Worm (Caenorhabditis elegans) whole organism, L2 larva: ENCODE results near the gene ugt-2.

Source experiments
- C34F6.9 ChIP-seq: fragments of 150-350 bp; optimal IDR thresholded peaks from 2 replicates; lab custom pipeline; 2014; ENCODE audit warnings: missing biosample characterization, missing genetic modification characterization
- F13H6.1 ChIP-seq: sonication (generic microtip); optimal IDR thresholded peaks from 2 replicates; lab custom pipeline; 2016; ENCODE audit warnings: missing genetic modification characterization, missing compliant biosample characterization
- R02D3.7 ChIP-seq: fragments of 150-350 bp; optimal IDR thresholded peaks from 2 replicates; lab custom pipeline; 2014; ENCODE audit warnings: missing biosample characterization, missing genetic modification characterization
- Y55F3AM.14 ChIP-seq: fragments of 200-800 bp; sonication (Bioruptor generic); optimal IDR thresholded peaks from 2 replicates; lab custom pipeline; 2018; ENCODE audit warnings: mild to moderate bottlenecking, missing genetic modification characterization, missing compliant biosample characterization
- ZK546.5 ChIP-seq: sonication (generic microtip); optimal IDR thresholded peaks from 2 replicates; lab custom pipeline; 2017; ENCODE audit warnings: missing biosample characterization, missing genetic modification characterization
- alr-1 ChIP-seq: fragments of 150-350 bp; optimal IDR thresholded peaks from 2 replicates; lab custom pipeline; 2014; ENCODE audit warnings: missing biosample characterization, missing genetic modification characterization
- aly-2 ChIP-seq: fragments of 150-350 bp; optimal IDR thresholded peaks from 2 replicates; lab custom pipeline; 2014; ENCODE audit warnings: missing biosample characterization, missing genetic modification characterization
- ama-1 ChIP-seq: fragments of 150-350 bp; optimal IDR thresholded peaks from 2 replicates; lab custom pipeline; 2018; ENCODE audit warnings: inconsistent platforms
- blmp-1 ChIP-seq: sonication (generic microtip); optimal IDR thresholded peaks from 2 replicates; lab custom pipeline; 2017; ENCODE audit warnings: missing genetic modification characterization, mild to moderate bottlenecking, missing compliant biosample characterization, antibody characterized with exemption, moderate library complexity; ENCODE audit not compliant: insufficient read depth
- ceh-16 ChIP-seq: fragments of 150-350 bp; optimal IDR thresholded peaks from 2 replicates; lab custom pipeline; 2014; ENCODE audit warnings: missing biosample characterization, missing genetic modification characterization
- ceh-82 ChIP-seq: fragments of 150-350 bp; optimal IDR thresholded peaks from 2 replicates; lab custom pipeline; 2014; ENCODE audit warnings: missing biosample characterization, missing genetic modification characterization
- crh-2 ChIP-seq: sonication (generic microtip); optimal IDR thresholded peaks from 2 replicates; lab custom pipeline; 2017; ENCODE audit warnings: missing biosample characterization, missing genetic modification characterization
- dmd-4 ChIP-seq: sonication (generic microtip); optimal IDR thresholded peaks from 2 replicates; lab custom pipeline; 2017; ENCODE audit warnings: missing biosample characterization, missing genetic modification characterization
- egl-27 ChIP-seq: sonication (generic microtip); optimal IDR thresholded peaks from 3 replicates; lab custom pipeline; 2017; ENCODE audit warnings: missing biosample characterization, missing genetic modification reagents, missing genetic modification characterization
- elt-1 ChIP-seq: fragments of 150-350 bp; optimal IDR thresholded peaks from 2 replicates; lab custom pipeline; 2014; ENCODE audit warnings: missing biosample characterization, missing genetic modification characterization
- elt-3 ChIP-seq: sonication (generic microtip); optimal IDR thresholded peaks from 2 replicates; lab custom pipeline; 2017; ENCODE audit warnings: missing biosample characterization, missing genetic modification characterization
- fos-1 ChIP-seq: fragments of 150-350 bp; optimal IDR thresholded peaks from 2 replicates; lab custom pipeline; 2014; ENCODE audit warnings: missing biosample characterization, missing genetic modification characterization
- gmeb-1 ChIP-seq: fragments of 150-350 bp; optimal IDR thresholded peaks from 2 replicates; lab custom pipeline; 2014; ENCODE audit warnings: missing biosample characterization, missing genetic modification characterization
- lin-11 ChIP-seq: fragments of 150-350 bp; sonication (generic microtip); optimal IDR thresholded peaks from 2 replicates; lab custom pipeline; 2014; ENCODE audit warnings: missing biosample characterization, missing genetic modification characterization, inconsistent platforms, mixed read lengths
- lin-13 ChIP-seq: fragments of 150-350 bp; optimal IDR thresholded peaks from 2 replicates; lab custom pipeline; 2014; ENCODE audit warnings: missing biosample characterization, missing genetic modification reagents, missing genetic modification characterization
- lin-39 ChIP-seq: fragments of 150-350 bp; optimal IDR thresholded peaks from 2 replicates; lab custom pipeline; 2014; ENCODE audit warnings: missing biosample characterization, missing genetic modification reagents, missing genetic modification characterization
- lsy-2 ChIP-seq, 2 experiments: fragments of 150-350 bp in 1 of 2; sonication (generic microtip) in 1 of 2; optimal IDR thresholded peaks; 2 replicates each; lab custom pipeline; 2014 to 2017; ENCODE audit warnings: missing biosample characterization in 2 of 2, missing genetic modification characterization in 2 of 2
- mab-5 ChIP-seq: fragments of 150-350 bp; optimal IDR thresholded peaks from 2 replicates; lab custom pipeline; 2014; ENCODE audit warnings: missing biosample characterization, missing genetic modification characterization
- mbf-1 ChIP-seq: sonication (generic microtip); optimal IDR thresholded peaks from 2 replicates; lab custom pipeline; 2017; ENCODE audit warnings: missing biosample characterization, missing genetic modification characterization
- mdl-1 ChIP-seq, 2 experiments: fragments of 150-350 bp in 1 of 2; sonication (generic microtip) in 1 of 2; optimal IDR thresholded peaks; 2 replicates each; lab custom pipeline; 2017; ENCODE audit warnings: missing biosample characterization in 2 of 2, missing genetic modification characterization in 2 of 2
- nhr-10 ChIP-seq: sonication (generic microtip); optimal IDR thresholded peaks from 2 replicates; lab custom pipeline; 2017; ENCODE audit warnings: missing biosample characterization, missing genetic modification characterization
- nhr-11 ChIP-seq: fragments of 150-350 bp; optimal IDR thresholded peaks from 2 replicates; lab custom pipeline; 2014; ENCODE audit warnings: missing biosample characterization, missing genetic modification characterization
- nhr-12 ChIP-seq: fragments of 150-350 bp; optimal IDR thresholded peaks from 2 replicates; lab custom pipeline; 2014; ENCODE audit warnings: missing biosample characterization, missing genetic modification characterization
- nhr-129 ChIP-seq: fragments of 150-350 bp; optimal IDR thresholded peaks from 2 replicates; lab custom pipeline; 2014; ENCODE audit warnings: missing biosample characterization, missing genetic modification characterization
- nhr-21 ChIP-seq: fragments of 150-350 bp; optimal IDR thresholded peaks from 2 replicates; lab custom pipeline; 2014; ENCODE audit warnings: missing biosample characterization, missing genetic modification characterization
- nhr-23 ChIP-seq: fragments of 150-350 bp; optimal IDR thresholded peaks from 2 replicates; lab custom pipeline; 2014; ENCODE audit warnings: missing biosample characterization, missing genetic modification reagents, missing genetic modification characterization
- nhr-237 ChIP-seq: fragments of 150-350 bp; optimal IDR thresholded peaks from 2 replicates; lab custom pipeline; 2014; ENCODE audit warnings: missing biosample characterization, missing genetic modification characterization
- nhr-25 ChIP-seq: fragments of 150-350 bp; sonication (generic microtip); optimal IDR thresholded peaks from 3 replicates; lab custom pipeline; 2014; ENCODE audit warnings: missing biosample characterization, missing genetic modification characterization
- nhr-6 ChIP-seq: fragments of 150-350 bp; optimal IDR thresholded peaks from 2 replicates; lab custom pipeline; 2014; ENCODE audit warnings: missing biosample characterization, missing genetic modification characterization
- nhr-77 ChIP-seq: fragments of 150-350 bp; optimal IDR thresholded peaks from 2 replicates; lab custom pipeline; 2014; ENCODE audit warnings: missing biosample characterization, missing genetic modification characterization
- peb-1 ChIP-seq: fragments of 150-350 bp; optimal IDR thresholded peaks from 2 replicates; lab custom pipeline; 2014; ENCODE audit warnings: missing biosample characterization, missing genetic modification characterization
- sem-4 ChIP-seq: fragments of 150-350 bp; optimal IDR thresholded peaks from 2 replicates; lab custom pipeline; 2014; ENCODE audit warnings: missing biosample characterization, missing genetic modification reagents, missing genetic modification characterization
- skn-1 ChIP-seq: sonication (generic microtip); optimal IDR thresholded peaks from 2 replicates; lab custom pipeline; 2017; ENCODE audit warnings: missing biosample characterization, missing genetic modification characterization
- sma-3 ChIP-seq: sonication (generic microtip); optimal IDR thresholded peaks from 2 replicates; lab custom pipeline; 2016; ENCODE audit warnings: missing genetic modification reagents, missing genetic modification characterization, missing compliant biosample characterization
- sma-9 ChIP-seq, 2 experiments: fragments of 150-350 bp in 1 of 2; sonication (generic microtip) in 1 of 2; optimal IDR thresholded peaks; 2 replicates each; lab custom pipeline; 2014 to 2016; ENCODE audit warnings: missing genetic modification characterization in 2 of 2, mild to moderate bottlenecking in 1 of 2, missing biosample characterization in 1 of 2, missing compliant biosample characterization in 1 of 2, missing genetic modification reagents in 1 of 2, moderate library complexity in 1 of 2
- snpc-4 ChIP-seq: fragments of 150-350 bp; optimal IDR thresholded peaks from 2 replicates; lab custom pipeline; 2014; ENCODE audit warnings: missing biosample characterization, missing genetic modification characterization
- unc-39 ChIP-seq: fragments of 150-350 bp; optimal IDR thresholded peaks from 2 replicates; lab custom pipeline; 2014; ENCODE audit warnings: missing biosample characterization, missing genetic modification characterization
- unc-55 ChIP-seq: fragments of 150-350 bp; sonication (generic microtip); optimal IDR thresholded peaks from 3 replicates; lab custom pipeline; 2014; ENCODE audit warnings: missing biosample characterization, missing genetic modification reagents, missing genetic modification characterization
- unc-62 ChIP-seq: fragments of 150-350 bp; optimal IDR thresholded peaks from 2 replicates; lab custom pipeline; 2014; ENCODE audit warnings: missing biosample characterization, missing genetic modification reagents, missing genetic modification characterization
- zag-1 ChIP-seq: fragments of 150-350 bp; optimal IDR thresholded peaks from 2 replicates; lab custom pipeline; 2014; ENCODE audit warnings: missing biosample characterization, missing genetic modification characterization
- ztf-1 ChIP-seq: fragments of 200-800 bp; sonication (Bioruptor generic); conservative IDR thresholded peaks from 2 replicates; pipeline ENCODE4 v1.3.6; 2022; ENCODE audit warnings: missing genetic modification characterization, missing compliant biosample characterization
- ztf-11 ChIP-seq: sonication (generic microtip); optimal IDR thresholded peaks from 2 replicates; lab custom pipeline; 2017; ENCODE audit warnings: missing biosample characterization, missing genetic modification characterization
- ztf-4 ChIP-seq: fragments of 150-350 bp; optimal IDR thresholded peaks from 2 replicates; lab custom pipeline; 2014; ENCODE audit warnings: missing biosample characterization, missing genetic modification characterization

The ugt-2 gene

ce11 chrV:10441135-10442024 lies 42.8 kb downstream of the ugt-2 start, which contains the start of gene pap-1:
pap-1 (plus strand) TSS chrV:10441974.
- TF ChIP-seq skn-1 (no peak), mab-5 (tag; lab: Kevin White, UChicago) (no peak), lin-39 (tag; lab: Kevin White, UChicago) (no peak), unc-55 (GFP tag; lab: Kevin White, UChicago) (no peak), nhr-25 (tag; lab: Kevin White, UChicago) (no peak), nhr-129 (tag; lab: Kevin White, UChicago) (peak; percentile 62), alr-1 (tag; lab: Kevin White, UChicago) (no peak), C34F6.9 (tag; lab: Kevin White, UChicago) (peak; percentile 50), nhr-23 (no peak), Y55F3AM.14 (GFP tag; lab: Kevin White, UChicago) (no peak), blmp-1 (no peak), crh-2 (tag; lab: Kevin White, UChicago) (no peak), lsy-2 (tag; optimal IDR thresholded peaks at IDR 0.05; lab: Kevin White, UChicago) (peak in 1 of 2 experiments; percentile 39), unc-62 (GFP tag; lab: Kevin White, UChicago) (no peak), peb-1 (tag; lab: Kevin White, UChicago) (no peak), R02D3.7 (tag; lab: Kevin White, UChicago) (no peak), lin-11 (no peak), ztf-4 (tag; lab: Kevin White, UChicago) (no peak), ceh-82 (tag; lab: Kevin White, UChicago) (no peak), zag-1 (tag; lab: Kevin White, UChicago) (no peak), nhr-237 (no peak), nhr-12 (tag; lab: Kevin White, UChicago) (no peak), nhr-77 (tag; lab: Kevin White, UChicago) (no peak), aly-2 (tag; lab: Kevin White, UChicago) (no peak), ZK546.5 (no peak), fos-1 (peak; percentile 3), ztf-1 (GFP tag; lab: Robert Waterston, UW) (no peak), sma-9 (GFP tag; optimal IDR thresholded peaks at IDR 0.05; lab: Kevin White, UChicago) (peak; percentile 16), sma-9 (tag; optimal IDR thresholded peaks at IDR 0.05; lab: Kevin White, UChicago) (no peak), snpc-4 (tag; lab: Kevin White, UChicago) (no peak), mdl-1 (tag; optimal IDR thresholded peaks at IDR 0.05; lab: Kevin White, UChicago) (peak in 1 of 2 experiments; percentile 27), ztf-11 (no peak), lin-13 (GFP tag; lab: Kevin White, UChicago) (no peak), elt-1 (no peak), gmeb-1 (no peak), dmd-4 (no peak), egl-27 (no peak), nhr-10 (no peak), nhr-21 (tag; lab: Kevin White, UChicago) (no peak), mbf-1 (tag; lab: Kevin White, UChicago) (no peak), ama-1 (lab: Kevin White, UChicago) (no peak), F13H6.1 (tag; lab: Kevin White, UChicago) (no peak), sem-4 (tag; lab: Kevin White, UChicago) (no peak), nhr-11 (tag; lab: Kevin White, UChicago) (no peak), unc-39 (tag; lab: Kevin White, UChicago) (no peak), elt-3 (tag; lab: Kevin White, UChicago) (no peak), sma-3 (GFP tag; lab: Kevin White, UChicago) (no peak), nhr-6 (tag; lab: Kevin White, UChicago) (no peak), ceh-16 (tag; lab: Kevin White, UChicago) (no peak)
